Worm (Caenorhabditis elegans) whole organism, dauer: ENCODE results near the gene tcer-1.

Source experiments
- unc-62 ChIP-seq: sonication (generic microtip); optimal IDR thresholded peaks from 2 replicates; lab custom pipeline; 2017; ENCODE audit warnings: missing biosample characterization, missing genetic modification reagents, missing genetic modification characterization

tcer-1 gene

ce11 chrII:7061730-7062129 lies 11.9 kb upstream of the tcer-1 start, which contains the start of gene acs-6:
TSS of gene acs-6 (plus strand) at chrII:7062030.
- no peak for TF ChIP-seq unc-62 (GFP tag; lab: Kevin White, UChicago)

- TF ChIP-seq unc-62 (GFP tag; lab: Kevin White, UChicago), result no peak
These were observed 10.9 kb upstream of the tcer-1 start for ce11 chrII:7060791-7061190.

- no peak for TF ChIP-seq unc-62 (GFP tag; lab: Kevin White, UChicago)
These were observed 10.3 kb upstream of the tcer-1 start for ce11 chrII:7060202-7060601.

- TF ChIP-seq unc-62 (GFP tag; lab: Kevin White, UChicago), result no peak
These were observed 9.4 kb upstream of the tcer-1 start for ce11 chrII:7059274-7059757.

ce11 chrII:7057860-7058259 lies 8.0 kb upstream of the tcer-1 start, which contains the start of gene cth-2:
TSS of gene cth-2 (minus strand) at chrII:7057960.
- TF ChIP-seq unc-62 (GFP tag; lab: Kevin White, UChicago), result no peak

ce11 chrII:7056328-7056727 lies 6.5 kb upstream of the tcer-1 start:
- no peak for TF ChIP-seq unc-62 (GFP tag; lab: Kevin White, UChicago)

- no peak for TF ChIP-seq unc-62 (GFP tag; lab: Kevin White, UChicago)
These were observed 5.1 kb upstream of the tcer-1 start, which contains the start of gene ZK1127.3 for ce11 chrII:7054987-7055386. TSS of gene ZK1127.3 (plus strand) at chrII:7055287.

- no peak for TF ChIP-seq unc-62 (GFP tag; lab: Kevin White, UChicago)
These were observed 3.8 kb upstream of the tcer-1 start, which contains the start of gene ZK1127.4 for ce11 chrII:7053649-7054048. TSS of gene ZK1127.4 (plus strand) at chrII:7053949.

ce11 chrII:7053001-7053400 lies 3.1 kb upstream of the tcer-1 start, which contains the start of gene ZK1127.13:
TSS of gene ZK1127.13 (plus strand) at chrII:7053301.
- TF ChIP-seq unc-62 (GFP tag; lab: Kevin White, UChicago), result no peak

- no peak for TF ChIP-seq unc-62 (GFP tag; lab: Kevin White, UChicago)
These were observed 1.9 kb upstream of the tcer-1 start, which contains the start of gene ZK1127.12 for ce11 chrII:7051778-7052177. TSS of gene ZK1127.12 (plus strand) at chrII:7052078.

ce11 chrII:7049470-7049869 lies 401 bp downstream of the tcer-1 start:
- TF ChIP-seq unc-62 (GFP tag; lab: Kevin White, UChicago), result no peak

ce11 chrII:7037659-7038342 lies 12.1 kb downstream of the tcer-1 start, which contains the start of gene cin-4:
TSS of gene cin-4 (plus strand) at chrII:7038292.
- TF ChIP-seq unc-62 (GFP tag; lab: Kevin White, UChicago), result no peak

- TF ChIP-seq unc-62 (GFP tag; lab: Kevin White, UChicago), result no peak
These were observed 18.7 kb downstream of the tcer-1 start for ce11 chrII:7031137-7031697.

ce11 chrII:7029524-7029923 lies 20.3 kb downstream of the tcer-1 start:
- TF ChIP-seq unc-62 (GFP tag; lab: Kevin White, UChicago), result no peak

- TF ChIP-seq unc-62 (GFP tag; lab: Kevin White, UChicago), result no peak
These were observed 24.7 kb downstream of the tcer-1 start, which contains the start of gene znf-598 for ce11 chrII:7024897-7025852. TSS of gene znf-598 (plus strand) at chrII:7025802.
